Fruit fly (Drosophila melanogaster): ENCODE data around the gene CG15892.

CG15892 gene

DNA sequence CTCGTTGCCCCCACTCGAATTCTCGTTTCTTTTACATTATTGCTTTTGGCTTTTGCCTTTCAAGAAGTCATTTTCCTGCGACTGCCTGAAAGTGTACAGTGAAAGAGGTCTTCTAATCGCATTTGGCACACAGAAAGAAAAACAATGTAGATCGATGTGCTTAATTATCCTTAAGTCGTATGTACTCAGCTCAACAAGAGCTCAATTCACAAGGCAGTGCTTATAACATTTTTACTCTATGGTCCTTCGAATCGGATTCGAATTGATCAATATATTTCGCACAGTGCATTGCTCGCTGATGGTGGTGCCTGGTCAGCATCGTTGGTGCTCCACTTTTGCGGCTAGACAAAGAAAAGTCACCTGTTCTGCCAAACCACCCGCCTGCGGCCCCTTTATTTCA, 16.3 kb upstream of the CG15892 start (continued):
- no peak for TF ChIP-seq yki (optimal IDR thresholded peaks at IDR 0.05)
- TF ChIP-seq CG3163 (GFP tag; optimal IDR thresholded peaks at IDR 0.05), result no peak
- no peak for TF ChIP-seq CG32767 (GFP tag; IDR thresholded peaks at IDR 0.05)
- TF ChIP-seq CG32532 (GFP tag; IDR thresholded peaks at IDR 0.05), result peak; percentile 12; the same call in 1 of the 2 replicates
- TF ChIP-seq HmgZ (tag; optimal IDR thresholded peaks at IDR 0.05), result no peak
- no peak for TF ChIP-seq lola (GFP tag; optimal IDR thresholded peaks at IDR 0.05)
- TF ChIP-seq Rfx (GFP tag; IDR thresholded peaks at IDR 0.05), result peak; percentile 28; the same call in 1 of the 2 replicates
- TF ChIP-seq CG1647 (GFP tag; optimal IDR thresholded peaks at IDR 0.05), result no peak
- TF ChIP-seq hth (optimal IDR thresholded peaks at IDR 0.05), result no peak
- peak; percentile 42 for TF ChIP-seq CG7839 (tag; optimal IDR thresholded peaks at IDR 0.05)
- peak; percentile 13 for TF ChIP-seq CG7556 (GFP tag; optimal IDR thresholded peaks at IDR 0.05)
- peak; percentile 49; the same call in 2 of the 3 replicates for TF ChIP-seq row (GFP tag; IDR thresholded peaks at IDR 0.05)
- peak; percentile 37; the same call in 1 of the 2 replicates for TF ChIP-seq CG14441 (GFP tag; IDR thresholded peaks at IDR 0.05)
- no peak for TF ChIP-seq Trl (optimal IDR thresholded peaks at IDR 0.05)
- peak; percentile 11 for TF ChIP-seq Trl (GFP tag; optimal IDR thresholded peaks at IDR 0.05)
- no peak for TF ChIP-seq ara (GFP tag; IDR thresholded peaks at IDR 0.05)
- peak; percentile 19 for TF ChIP-seq unpg (GFP tag; optimal IDR thresholded peaks at IDR 0.05)
- TF ChIP-seq dimm (GFP tag; IDR thresholded peaks at IDR 0.05), result no peak
- TF ChIP-seq B-H2 (GFP tag; optimal IDR thresholded peaks at IDR 0.05), result no peak
- no peak for TF ChIP-seq zen (tag; optimal IDR thresholded peaks at IDR 0.05)
- peak in 1 of 2 experiments; percentile 46 for TF ChIP-seq Hr51 (GFP tag; optimal IDR thresholded peaks at IDR 0.05)
- peak; percentile 51 for TF ChIP-seq CG11504 (tag; optimal IDR thresholded peaks at IDR 0.05)
- no peak for TF ChIP-seq CG42726 (GFP tag; IDR thresholded peaks at IDR 0.05; ENCODE audit: partially characterized antibody)
- TF ChIP-seq Oli (tag; optimal IDR thresholded peaks at IDR 0.05), result peak; percentile 6
- TF ChIP-seq CG1603 (tag; optimal IDR thresholded peaks at IDR 0.05), result peak; percentile 41
- no peak for TF ChIP-seq Tbp (GFP tag; optimal IDR thresholded peaks at IDR 0.05)
- no peak for TF ChIP-seq sens-2 (GFP tag; IDR thresholded peaks at IDR 0.05)
- peak; percentile 94 for TF ChIP-seq Ets65A (GFP tag)
- TF ChIP-seq ind (GFP tag; optimal IDR thresholded peaks at IDR 0.05), result peak; percentile 31
- no peak for TF ChIP-seq CG8290 (GFP tag; optimal IDR thresholded peaks at IDR 0.05)
- TF ChIP-seq CG8290 (tag; optimal IDR thresholded peaks at IDR 0.05), result peak in 1 of 2 experiments; percentile 74
- peak; percentile 14 for TF ChIP-seq CG30403 (GFP tag; optimal IDR thresholded peaks at IDR 0.05)
- TF ChIP-seq phol (tag; optimal IDR thresholded peaks at IDR 0.05), result peak; percentile 17
- TF ChIP-seq rib (GFP tag; IDR thresholded peaks at IDR 0.05), result no peak
- no peak for TF ChIP-seq fd102C (GFP tag; optimal IDR thresholded peaks at IDR 0.05)
- peak; percentile 9 for TF ChIP-seq Xbp1 (GFP tag; optimal IDR thresholded peaks at IDR 0.05)
- TF ChIP-seq grau (tag; optimal IDR thresholded peaks at IDR 0.05), result peak; percentile 31
- no peak for TF ChIP-seq Sin3A (optimal IDR thresholded peaks at IDR 0.05)
- no peak for TF ChIP-seq Ssrp (tag; optimal IDR thresholded peaks at IDR 0.05)
- TF ChIP-seq HLH3B (GFP tag; IDR thresholded peaks at IDR 0.05), result 0 out of 2 replicates have a peak, but pooled peaks have one; percentile 31
- peak; percentile 42 for TF ChIP-seq CG17359 (tag; optimal IDR thresholded peaks at IDR 0.05)
- peak; percentile 35; the same call in 1 of the 3 replicates for TF ChIP-seq dysf (GFP tag; IDR thresholded peaks at IDR 0.05)
- peak; percentile 82 for TF ChIP-seq Med (GFP tag)
- no peak for TF ChIP-seq Myb (GFP tag; optimal IDR thresholded peaks at IDR 0.05)
- peak; percentile 32 for TF ChIP-seq CG2120 (GFP tag; optimal IDR thresholded peaks at IDR 0.05)
- no peak for TF ChIP-seq ap (GFP tag; IDR thresholded peaks at IDR 0.05)
- TF ChIP-seq lab (GFP tag; optimal IDR thresholded peaks at IDR 0.05), result peak; percentile 48
- no peak for TF ChIP-seq CG10209 (GFP tag; optimal IDR thresholded peaks at IDR 0.05)
- peak in 1 of 2 experiments; percentile 57 for TF ChIP-seq eve (GFP tag; optimal IDR thresholded peaks at IDR 0.05)
- TF ChIP-seq sisA (GFP tag; IDR thresholded peaks at IDR 0.05), result peak; percentile 48
- TF ChIP-seq emc (GFP tag; optimal IDR thresholded peaks at IDR 0.05), result peak; percentile 19
- TF ChIP-seq Xrp1 (GFP tag; IDR thresholded peaks at IDR 0.05), result 0 out of 2 replicates have a peak, but pooled peaks have one; percentile 21
- peak; percentile 11 for TF ChIP-seq Fer3 (tag; optimal IDR thresholded peaks at IDR 0.05)
